Fruit fly (Drosophila melanogaster) S2 (cell line): ENCODE data around the gene CG14693.

Experiments
- CG8478 ChIP-seq: fragments of >200 bp; optimal IDR thresholded peaks from 2 replicates; lab custom pipeline; 2018
- CTCF ChIP-seq, 2 experiments: fragments of >200 bp; optimal IDR thresholded peaks; 2 replicates each; lab custom pipeline; 2018

- TF ChIP-seq CG8478 (lab: Kevin White, UChicago) (no peak), CTCF (optimal IDR thresholded peaks at IDR 0.05; lab: Kevin White, UChicago) (no peak)
Observed at dm6 chr3R:10842422-10842821, 27.6 kb upstream of the CG14693 start.
